Fruit fly (Drosophila melanogaster): ENCODE data around the gene sip3.

dm6 chr3R:31726286-31726685 is 45.7 kb upstream of the sip3 start:
- TF ChIP-seq cic (GFP tag; optimal IDR thresholded peaks at IDR 0.05) (no peak), CG14711 (tag; optimal IDR thresholded peaks at IDR 0.05) (no peak), CG12768 (GFP tag; optimal IDR thresholded peaks at IDR 0.05) (no peak), cnc (optimal IDR thresholded peaks at IDR 0.05) (no peak), CG5204 (GFP tag; optimal IDR thresholded peaks at IDR 0.05) (no peak), toe (GFP tag; optimal IDR thresholded peaks at IDR 0.05) (no peak), Hr96 (GFP tag; optimal IDR thresholded peaks at IDR 0.05) (no peak), CG7045 (GFP tag; optimal IDR thresholded peaks at IDR 0.05) (no peak), Crg-1 (GFP tag; optimal IDR thresholded peaks at IDR 0.05) (no peak), Clk (GFP tag; optimal IDR thresholded peaks at IDR 0.05) (no peak), Mnt (GFP tag; optimal IDR thresholded peaks at IDR 0.05) (no peak)

Measured in whole organism, adult.